Fruit fly (Drosophila melanogaster) whole organism, embryonic: ENCODE results near the gene bor.

ENCODE experiments used
- Abd-B ChIP-seq: fragments of 200-800 bp; sonication (Bioruptor generic); optimal IDR thresholded peaks from 2 replicates; lab custom pipeline; 2018; ENCODE audit warnings: missing biosample characterization, mild to moderate bottlenecking, missing genetic modification characterization, moderate library complexity
- Antp ChIP-seq: fragments of 200-800 bp; sonication (Bioruptor generic); optimal IDR thresholded peaks from 3 replicates; lab custom pipeline; 2016; ENCODE audit warnings: missing biosample characterization, missing genetic modification characterization
- CG10209 ChIP-seq: fragments of 200-800 bp; sonication (Bioruptor generic); optimal IDR thresholded peaks from 3 replicates; lab custom pipeline; 2017; ENCODE audit warnings: missing biosample characterization, mild to moderate bottlenecking, missing genetic modification characterization, missing genetic modification reagents
- CG10321 ChIP-seq: fragments of 200-800 bp; sonication (Bioruptor generic); IDR thresholded peaks from 2 replicates; pipeline ENCODE4 v1.3.6; 2022; ENCODE audit warnings: missing biosample characterization, missing genetic modification characterization
- CG11398 ChIP-seq: fragments of 200-800 bp; sonication (Bioruptor generic); optimal IDR thresholded peaks from 2 replicates; lab custom pipeline; 2016; ENCODE audit warnings: missing biosample characterization, missing genetic modification characterization
- CG11695 ChIP-seq: fragments of 200-800 bp; sonication (Bioruptor generic); IDR thresholded peaks from 3 replicates; pipeline ENCODE4 v1.3.6; 2022; ENCODE audit warnings: missing biosample characterization, missing genetic modification characterization
- CG11696 ChIP-seq: fragments of 200-800 bp; sonication (Bioruptor generic); IDR thresholded peaks from 2 replicates; pipeline ENCODE4 v1.3.6; 2022; ENCODE audit warnings: missing biosample characterization, missing genetic modification characterization
- CG12071 ChIP-seq: fragments of 200-800 bp; sonication (Bioruptor generic); optimal IDR thresholded peaks from 3 replicates; lab custom pipeline; 2018; ENCODE audit warnings: missing biosample characterization, mild to moderate bottlenecking, missing genetic modification characterization
- CG12391 ChIP-seq: fragments of 200-800 bp; sonication (Bioruptor generic); optimal IDR thresholded peaks from 3 replicates; lab custom pipeline; 2018; ENCODE audit warnings: missing biosample characterization, mild to moderate bottlenecking, missing genetic modification characterization, moderate library complexity
- CG12769 ChIP-seq: fragments of 200-800 bp; sonication (Bioruptor generic); optimal IDR thresholded peaks from 2 replicates; lab custom pipeline; 2019; ENCODE audit warnings: missing biosample characterization, mild to moderate bottlenecking, missing genetic modification characterization, moderate library complexity
- CG13775 ChIP-seq: fragments of 200-800 bp; sonication (Bioruptor generic); optimal IDR thresholded peaks from 3 replicates; lab custom pipeline; 2017; ENCODE audit warnings: missing biosample characterization, mild to moderate bottlenecking, missing genetic modification characterization
- CG17568 ChIP-seq: fragments of 200-800 bp; sonication (Bioruptor generic); optimal IDR thresholded peaks from 2 replicates; lab custom pipeline; 2018; ENCODE audit warnings: missing biosample characterization, mild to moderate bottlenecking, missing genetic modification characterization, moderate library complexity
- CG18476 ChIP-seq: fragments of 200-800 bp; sonication (Bioruptor generic); optimal IDR thresholded peaks from 2 replicates; lab custom pipeline; 2016; ENCODE audit warnings: missing biosample characterization, mild to moderate bottlenecking, missing genetic modification characterization
- CG2199 ChIP-seq: fragments of 200-800 bp; sonication (Bioruptor generic); IDR thresholded peaks from 3 replicates; pipeline ENCODE4 v1.3.6; 2022; ENCODE audit warnings: missing biosample characterization, missing genetic modification characterization
- CG2202 ChIP-seq: fragments of 200-800 bp; sonication (Bioruptor generic); optimal IDR thresholded peaks from 2 replicates; lab custom pipeline; 2018; ENCODE audit warnings: missing biosample characterization, mild to moderate bottlenecking, missing genetic modification characterization
- CG31224 ChIP-seq: fragments of 200-800 bp; sonication (Bioruptor generic); IDR thresholded peaks from 2 replicates; pipeline ENCODE4 v1.3.6; 2022; ENCODE audit warnings: missing biosample characterization, missing genetic modification characterization
- CG32772 ChIP-seq: fragments of 200-800 bp; sonication (Bioruptor generic); IDR thresholded peaks from 2 replicates; pipeline ENCODE4 v1.3.6; 2022; ENCODE audit warnings: missing biosample characterization, missing genetic modification characterization
- CG3281 ChIP-seq: fragments of 200-800 bp; sonication (Bioruptor generic); optimal IDR thresholded peaks from 3 replicates; lab custom pipeline; 2017; ENCODE audit warnings: missing biosample characterization, mild to moderate bottlenecking, missing genetic modification characterization
- CG4730 ChIP-seq: fragments of 200-800 bp; sonication (Bioruptor generic); IDR thresholded peaks from 2 replicates; pipeline ENCODE4 v1.3.6; 2022; ENCODE audit warnings: missing biosample characterization, missing genetic modification characterization
- CG5180 ChIP-seq: fragments of 200-800 bp; sonication (Bioruptor generic); optimal IDR thresholded peaks from 3 replicates; lab custom pipeline; 2017; ENCODE audit warnings: missing biosample characterization, missing genetic modification characterization, mild to moderate bottlenecking, moderate library complexity, missing genetic modification reagents
- CG6175 ChIP-seq: fragments of 200-800 bp; sonication (Bioruptor generic); IDR thresholded peaks from 3 replicates; pipeline ENCODE4 v1.3.6; 2022; ENCODE audit warnings: missing biosample characterization, missing genetic modification characterization
- CG8478 ChIP-seq: fragments of >200 bp; optimal IDR thresholded peaks from 2 replicates; lab custom pipeline; 2018
- CG9215 ChIP-seq: fragments of 200-800 bp; sonication (Bioruptor generic); IDR thresholded peaks from 2 replicates; pipeline ENCODE4 v1.3.6; 2022; ENCODE audit warnings: missing biosample characterization, missing genetic modification characterization
- D19A ChIP-seq: fragments of 200-800 bp; optimal IDR thresholded peaks from 3 replicates; lab custom pipeline; 2019; ENCODE audit warnings: missing biosample characterization, mild to moderate bottlenecking, missing genetic modification characterization, moderate library complexity
- Dad ChIP-seq: fragments of 200-800 bp; sonication (Bioruptor generic); optimal IDR thresholded peaks from 3 replicates; lab custom pipeline; 2016; ENCODE audit warnings: missing biosample characterization, missing genetic modification characterization
- Drgx ChIP-seq: fragments of 200-800 bp; sonication (Bioruptor generic); IDR thresholded peaks from 2 replicates; pipeline ENCODE4 v1.3.6; 2022; ENCODE audit warnings: missing biosample characterization, missing genetic modification characterization
- E2f1 ChIP-seq: fragments of 200-800 bp; sonication (Bioruptor generic); IDR thresholded peaks from 2 replicates; pipeline ENCODE4 v1.3.6; 2022; ENCODE audit warnings: missing biosample characterization, missing genetic modification characterization
- Elba2 ChIP-seq: fragments of 200-800 bp; sonication (Bioruptor generic); optimal IDR thresholded peaks from 3 replicates; lab custom pipeline; 2016; ENCODE audit warnings: missing biosample characterization, missing genetic modification characterization
- Ets97D ChIP-seq: fragments of 200-800 bp; sonication (Bioruptor generic); optimal IDR thresholded peaks from 3 replicates; lab custom pipeline; 2016; ENCODE audit warnings: missing biosample characterization, missing genetic modification characterization
- Kr ChIP-seq: fragments of 200-800 bp; sonication (Bioruptor generic); optimal IDR thresholded peaks from 2 replicates; lab custom pipeline; 2017; ENCODE audit warnings: missing biosample characterization, mild to moderate bottlenecking, missing genetic modification characterization
- Med ChIP-seq: fragments of 200-800 bp; sonication (Bioruptor generic); peaks from one replicate; lab custom pipeline; 2016; ENCODE audit warnings: missing biosample characterization, missing genetic modification characterization, mild to moderate bottlenecking, inconsistent platforms, moderate library complexity
- Mes4 ChIP-seq: fragments of 200-800 bp; sonication (Bioruptor generic); optimal IDR thresholded peaks from 2 replicates; lab custom pipeline; 2016; ENCODE audit warnings: missing biosample characterization, missing genetic modification characterization
- NFAT ChIP-seq: fragments of 200-800 bp; sonication (Bioruptor generic); IDR thresholded peaks from 2 replicates; pipeline ENCODE4 v1.3.6; 2022; ENCODE audit warnings: missing biosample characterization, missing genetic modification characterization
- Nf-YA ChIP-seq: fragments of 200-800 bp; sonication (Bioruptor generic); IDR thresholded peaks from 2 replicates; pipeline ENCODE4 v1.3.6; 2022; ENCODE audit warnings: missing biosample characterization, missing genetic modification characterization
- TFAM ChIP-seq: fragments of 200-800 bp; sonication (Bioruptor generic); optimal IDR thresholded peaks from 2 replicates; lab custom pipeline; 2017; ENCODE audit warnings: missing biosample characterization, missing genetic modification characterization, inconsistent platforms
- cg ChIP-seq: fragments of 200-800 bp; sonication (Bioruptor generic); optimal IDR thresholded peaks from 3 replicates; lab custom pipeline; 2019; ENCODE audit warnings: missing biosample characterization, mild to moderate bottlenecking, missing genetic modification characterization, moderate library complexity
- chif ChIP-seq, 2 experiments: fragments of 200-800 bp; sonication (Bioruptor generic); optimal IDR thresholded peaks; 3 replicates each; lab custom pipeline; 2016; ENCODE audit warnings: missing biosample characterization in 2 of 2, missing genetic modification characterization in 2 of 2
- cwo ChIP-seq: fragments of 200-800 bp; sonication (Bioruptor generic); optimal IDR thresholded peaks from 3 replicates; lab custom pipeline; 2017; ENCODE audit warnings: missing biosample characterization, missing genetic modification characterization, mild to moderate bottlenecking, moderate library complexity, missing genetic modification reagents
- danr ChIP-seq: fragments of 200-800 bp; sonication (Bioruptor generic); IDR thresholded peaks from 2 replicates; pipeline ENCODE4 v1.3.6; 2022; ENCODE audit warnings: missing biosample characterization, missing genetic modification characterization
- dati ChIP-seq: fragments of 200-800 bp; sonication (Bioruptor generic); IDR thresholded peaks from 2 replicates; pipeline ENCODE4 v1.3.6; 2022; ENCODE audit warnings: missing biosample characterization, missing genetic modification characterization
- dysf ChIP-seq: fragments of 200-800 bp; sonication (Bioruptor generic); IDR thresholded peaks from 3 replicates; pipeline ENCODE4 v1.3.6; 2022; ENCODE audit warnings: missing biosample characterization, missing genetic modification characterization
- ems ChIP-seq: fragments of 200-800 bp; sonication (Bioruptor generic); optimal IDR thresholded peaks from 3 replicates; lab custom pipeline; 2016; ENCODE audit warnings: missing biosample characterization, missing genetic modification characterization
- exex ChIP-seq: fragments of 200-800 bp; sonication (Bioruptor generic); optimal IDR thresholded peaks from 4 replicates; lab custom pipeline; 2018; ENCODE audit warnings: missing biosample characterization, mild to moderate bottlenecking, missing genetic modification characterization, moderate library complexity
- mam ChIP-seq: fragments of 200-800 bp; sonication (Bioruptor generic); optimal IDR thresholded peaks from 3 replicates; lab custom pipeline; 2016; ENCODE audit warnings: missing biosample characterization, missing genetic modification characterization
- nerfin-2 ChIP-seq: fragments of 200-800 bp; sonication (Bioruptor generic); IDR thresholded peaks from 2 replicates; pipeline ENCODE4 v1.3.6; 2022; ENCODE audit warnings: missing biosample characterization, missing genetic modification characterization; ENCODE audit not compliant: partially characterized antibody
- otp ChIP-seq: fragments of 200-800 bp; sonication (Bioruptor generic); IDR thresholded peaks from 3 replicates; pipeline ENCODE4, ENCODE4 v1.3.6; 2022; ENCODE audit warnings: missing biosample characterization, missing genetic modification characterization
- pho ChIP-seq: fragments of 200-800 bp; sonication (Bioruptor generic); optimal IDR thresholded peaks from 2 replicates; lab custom pipeline; 2016; ENCODE audit warnings: missing biosample characterization, missing genetic modification characterization
- pum ChIP-seq: fragments of 200-800 bp; sonication (Bioruptor generic); optimal IDR thresholded peaks from 2 replicates; lab custom pipeline; 2016; ENCODE audit warnings: missing biosample characterization, missing genetic modification characterization
- slou ChIP-seq: fragments of 200-800 bp; sonication (Bioruptor generic); optimal IDR thresholded peaks from 3 replicates; lab custom pipeline; 2016; ENCODE audit warnings: missing biosample characterization, missing genetic modification characterization
- sob ChIP-seq: fragments of 200-800 bp; sonication (Bioruptor generic); IDR thresholded peaks from 2 replicates; pipeline ENCODE4 v1.3.6; 2022; ENCODE audit warnings: missing biosample characterization, missing genetic modification characterization
- stc ChIP-seq: fragments of 200-800 bp; sonication (Bioruptor generic); IDR thresholded peaks from 2 replicates; pipeline ENCODE4 v1.3.6; 2022; ENCODE audit warnings: missing biosample characterization, missing genetic modification characterization
- vfl ChIP-seq: fragments of 200-800 bp; sonication (Bioruptor generic); optimal IDR thresholded peaks from 2 replicates; lab custom pipeline; 2016; ENCODE audit warnings: missing biosample characterization, missing genetic modification characterization
- wdn ChIP-seq: fragments of 200-800 bp; sonication (Bioruptor generic); IDR thresholded peaks from 2 replicates; pipeline ENCODE4 v1.3.6; 2022; ENCODE audit warnings: missing biosample characterization, missing genetic modification characterization

Gene bor

dm6 chr3R:16242461-16242934 is 21.4 kb downstream of the bor start (continued):
- TF ChIP-seq Kr (GFP tag; lab: Kevin White, UChicago) (peak; percentile 67), NFAT (no peak), danr (GFP tag; lab: Robert Waterston, UW) (no peak), pho (no peak), pum (GFP tag; lab: Kevin White, UChicago) (no peak), E2f1 (GFP tag; lab: Robert Waterston, UW) (no peak), CG2202 (tag; lab: Kevin White, UChicago) (no peak), Dad (GFP tag; lab: Kevin White, UChicago) (peak; percentile 33), ems (no peak), CG10321 (GFP tag; lab: Robert Waterston, UW) (no peak), CG2199 (GFP tag; lab: Robert Waterston, UW) (no peak), vfl (GFP tag; lab: Kevin White, UChicago) (no peak), Abd-B (GFP tag; lab: Kevin White, UChicago) (peak; percentile 41), cwo (GFP tag; lab: Kevin White, UChicago) (peak; percentile 86), mam (no peak), Nf-YA (GFP tag; lab: Robert Waterston, UW) (no peak), Drgx (no peak), CG11696 (GFP tag; lab: Robert Waterston, UW) (no peak), CG13775 (GFP tag; lab: Kevin White, UChicago) (no peak), CG11695 (GFP tag; lab: Robert Waterston, UW) (no peak), CG5180 (peak; percentile 95), TFAM (no peak), Elba2 (GFP tag; lab: Kevin White, UChicago) (no peak), CG9215 (GFP tag; lab: Robert Waterston, UW) (no peak), exex (tag; lab: Kevin White, UChicago) (peak; percentile 10), CG3281 (GFP tag; lab: Kevin White, UChicago) (peak; percentile 36), wdn (GFP tag; lab: Robert Waterston, UW) (no peak), Med (GFP tag; lab: Kevin White, UChicago) (peak; percentile 97), CG12071 (peak; percentile 52), dysf (GFP tag; lab: Robert Waterston, UW) (no peak), CG17568 (GFP tag; lab: Kevin White, UChicago) (no peak), Mes4 (GFP tag; lab: Kevin White, UChicago) (peak; percentile 1), stc (no peak), CG32772 (no peak), dati (GFP tag; lab: Robert Waterston, UW) (no peak), Ets97D (GFP tag; lab: Kevin White, UChicago) (no peak), CG8478 (lab: Kevin White, UChicago) (peak; percentile 99), CG31224 (no peak), CG6175 (GFP tag; lab: Robert Waterston, UW) (no peak), CG4730 (no peak), CG12769 (peak; percentile 95), Antp (GFP tag; lab: Kevin White, UChicago) (peak; percentile 6), CG12391 (tag; lab: Kevin White, UChicago) (no peak), CG10209 (GFP tag; lab: Kevin White, UChicago) (peak; percentile 60), CG18476 (no peak), sob (GFP tag; lab: Robert Waterston, UW) (no peak), D19A (tag; lab: Kevin White, UChicago) (peak; percentile 49), CG11398 (GFP tag; lab: Kevin White, UChicago) (peak; percentile 12), chif (GFP tag; optimal IDR thresholded peaks at IDR 0.05; lab: Kevin White, UChicago) (no peak), otp (GFP tag; lab: Robert Waterston, UW) (no peak), nerfin-2 (GFP tag; lab: Robert Waterston, UW) (no peak), cg (GFP tag; lab: Kevin White, UChicago) (peak; percentile 100), slou (GFP tag; lab: Kevin White, UChicago) (no peak)
